Fruit fly (Drosophila melanogaster) whole organism, embryonic: ENCODE data around the gene usp.

Experiments used
- Asciz ChIP-seq: fragments of 200-800 bp; sonication (Bioruptor generic); optimal IDR thresholded peaks from 2 replicates; lab custom pipeline; 2017; ENCODE audit warnings: missing biosample characterization, mild to moderate bottlenecking, missing genetic modification characterization, missing genetic modification reagents
- Atf6 ChIP-seq: fragments of 200-800 bp; sonication (Bioruptor generic); IDR thresholded peaks from 2 replicates; pipeline ENCODE4 v1.3.6; 2022; ENCODE audit warnings: missing biosample characterization, missing genetic modification characterization
- BEAF-32 ChIP-seq: fragments of 200-800 bp; sonication (Bioruptor generic); optimal IDR thresholded peaks from 3 replicates; lab custom pipeline; 2017; ENCODE audit warnings: missing biosample characterization, missing genetic modification characterization, mild to moderate bottlenecking, moderate library complexity, missing genetic modification reagents
- CG10321 ChIP-seq: fragments of 200-800 bp; sonication (Bioruptor generic); IDR thresholded peaks from 2 replicates; pipeline ENCODE4 v1.3.6; 2022; ENCODE audit warnings: missing biosample characterization, missing genetic modification characterization
- CG11504 ChIP-seq: fragments of 200-800 bp; sonication (Bioruptor generic); optimal IDR thresholded peaks from 3 replicates; lab custom pipeline; 2019; ENCODE audit warnings: missing biosample characterization, mild to moderate bottlenecking, missing genetic modification characterization, moderate library complexity
- CG11696 ChIP-seq: fragments of 200-800 bp; sonication (Bioruptor generic); IDR thresholded peaks from 2 replicates; pipeline ENCODE4 v1.3.6; 2022; ENCODE audit warnings: missing biosample characterization, missing genetic modification characterization
- CG12104 ChIP-seq: fragments of 200-800 bp; sonication (Bioruptor generic); optimal IDR thresholded peaks from 3 replicates; lab custom pipeline; 2016; ENCODE audit warnings: missing biosample characterization, missing genetic modification characterization
- CG13296 ChIP-seq: fragments of 200-800 bp; sonication (Bioruptor generic); optimal IDR thresholded peaks from 3 replicates; lab custom pipeline; 2018; ENCODE audit warnings: missing biosample characterization, mild to moderate bottlenecking, missing genetic modification characterization
- CG15514 ChIP-seq: fragments of 200-800 bp; sonication (Bioruptor generic); optimal IDR thresholded peaks from 3 replicates; lab custom pipeline; 2017; ENCODE audit warnings: missing biosample characterization, missing genetic modification characterization, mild to moderate bottlenecking, moderate library complexity, missing genetic modification reagents
- CG42726 ChIP-seq: fragments of 200-800 bp; sonication (Bioruptor generic); IDR thresholded peaks from 2 replicates; pipeline ENCODE4 v1.3.6; 2022; ENCODE audit warnings: missing biosample characterization, missing genetic modification characterization; ENCODE audit not compliant: partially characterized antibody
- CG4617 ChIP-seq: fragments of 200-800 bp; sonication (Bioruptor generic); optimal IDR thresholded peaks from 3 replicates; lab custom pipeline; 2016; ENCODE audit warnings: missing biosample characterization, missing genetic modification characterization, borderline replicate concordance
- CG5953 ChIP-seq: fragments of 200-800 bp; sonication (Bioruptor generic); IDR thresholded peaks from 2 replicates; pipeline ENCODE4 v1.3.6; 2022; ENCODE audit warnings: missing biosample characterization, missing genetic modification characterization
- CG6175 ChIP-seq: fragments of 200-800 bp; sonication (Bioruptor generic); IDR thresholded peaks from 3 replicates; pipeline ENCODE4 v1.3.6; 2022; ENCODE audit warnings: missing biosample characterization, missing genetic modification characterization
- CG6813 ChIP-seq: fragments of 200-800 bp; sonication (Bioruptor generic); optimal IDR thresholded peaks from 2 replicates; lab custom pipeline; 2017; ENCODE audit warnings: missing biosample characterization, missing genetic modification characterization, mild to moderate bottlenecking, moderate library complexity, missing genetic modification reagents
- CG6854 ChIP-seq: fragments of 200-800 bp; sonication (Bioruptor generic); optimal IDR thresholded peaks from 3 replicates; lab custom pipeline; 2017; ENCODE audit warnings: missing biosample characterization, mild to moderate bottlenecking, missing genetic modification characterization
- CG7786 ChIP-seq: fragments of 200-800 bp; sonication (Bioruptor generic); optimal IDR thresholded peaks from 2 replicates; lab custom pipeline; 2016; ENCODE audit warnings: missing biosample characterization, missing genetic modification characterization
- CG7963 ChIP-seq: fragments of 200-800 bp; sonication (Bioruptor generic); IDR thresholded peaks from 3 replicates; pipeline ENCODE4 v1.3.6; 2022; ENCODE audit warnings: missing biosample characterization, missing genetic modification characterization; ENCODE audit not compliant: partially characterized antibody
- Camta ChIP-seq: fragments of 200-800 bp; sonication (Bioruptor generic); optimal IDR thresholded peaks from 2 replicates; lab custom pipeline; 2016; ENCODE audit warnings: missing biosample characterization, missing genetic modification characterization
- Chrac-16 ChIP-seq: fragments of 200-800 bp; sonication (Bioruptor generic); optimal IDR thresholded peaks from 3 replicates; lab custom pipeline; 2016; ENCODE audit warnings: missing biosample characterization, missing genetic modification characterization
- D ChIP-seq, 2 experiments: fragments of 200-800 bp in 1 of 2; fragments of >200 bp in 1 of 2; sonication (Bioruptor generic) in 1 of 2; optimal IDR thresholded peaks; 2 replicates in 1 of 2; 3 replicates in 1 of 2; lab custom pipeline; 2017; ENCODE audit warnings: mild to moderate bottlenecking in 1 of 2, missing biosample characterization in 1 of 2, missing genetic modification characterization in 1 of 2, missing genetic modification reagents in 1 of 2
- Dad ChIP-seq: fragments of 200-800 bp; sonication (Bioruptor generic); optimal IDR thresholded peaks from 3 replicates; lab custom pipeline; 2016; ENCODE audit warnings: missing biosample characterization, missing genetic modification characterization
- Dip2 ChIP-seq: fragments of 200-800 bp; sonication (Bioruptor generic); IDR thresholded peaks from 2 replicates; pipeline ENCODE4 v1.3.6; 2022; ENCODE audit warnings: missing biosample characterization, missing genetic modification characterization
- Drgx ChIP-seq: fragments of 200-800 bp; sonication (Bioruptor generic); IDR thresholded peaks from 2 replicates; pipeline ENCODE4 v1.3.6; 2022; ENCODE audit warnings: missing biosample characterization, missing genetic modification characterization
- Fer2 ChIP-seq: fragments of 200-800 bp; sonication (Bioruptor generic); optimal IDR thresholded peaks from 2 replicates; lab custom pipeline; 2018; ENCODE audit warnings: missing biosample characterization, mild to moderate bottlenecking, missing genetic modification characterization, moderate library complexity
- HmgZ ChIP-seq: fragments of 200-800 bp; sonication (Bioruptor generic); optimal IDR thresholded peaks from 2 replicates; lab custom pipeline; 2018; ENCODE audit warnings: missing biosample characterization, mild to moderate bottlenecking, missing genetic modification characterization
- Hr51 ChIP-seq, 2 experiments: fragments of 200-800 bp; sonication (Bioruptor generic); optimal IDR thresholded peaks; 2 replicates in 1 of 2; 3 replicates in 1 of 2; lab custom pipeline; 2016 to 2018; ENCODE audit warnings: missing biosample characterization in 2 of 2, missing genetic modification characterization in 2 of 2, mild to moderate bottlenecking in 1 of 2, moderate library complexity in 1 of 2
- Lpt ChIP-seq: fragments of >200 bp; optimal IDR thresholded peaks from 2 replicates; lab custom pipeline; 2018; ENCODE audit warnings: missing biosample characterization, missing genetic modification characterization
- MTF-1 ChIP-seq: fragments of 200-800 bp; sonication (Bioruptor generic); optimal IDR thresholded peaks from 2 replicates; lab custom pipeline; 2018; ENCODE audit warnings: missing biosample characterization, mild to moderate bottlenecking, missing genetic modification characterization, borderline replicate concordance
- NK7.1 ChIP-seq: fragments of 200-800 bp; sonication (Bioruptor generic); optimal IDR thresholded peaks from 3 replicates; lab custom pipeline; 2016; ENCODE audit warnings: missing biosample characterization, missing genetic modification characterization
- NfI ChIP-seq: fragments of 200-800 bp; sonication (Bioruptor generic); optimal IDR thresholded peaks from 3 replicates; lab custom pipeline; 2018; ENCODE audit warnings: missing biosample characterization, mild to moderate bottlenecking, missing genetic modification characterization, moderate library complexity
- Scr ChIP-seq: fragments of 200-800 bp; sonication (Bioruptor generic); IDR thresholded peaks from 2 replicates; pipeline ENCODE4 v1.3.6; 2022; ENCODE audit warnings: missing biosample characterization, missing genetic modification characterization; ENCODE audit not compliant: partially characterized antibody
- Taf1 ChIP-seq: fragments of 200-800 bp; sonication (Bioruptor generic); IDR thresholded peaks from 2 replicates; pipeline ENCODE4 v1.3.6; 2022; ENCODE audit warnings: missing biosample characterization, missing genetic modification characterization
- Xrp1 ChIP-seq: fragments of 200-800 bp; sonication (Bioruptor generic); IDR thresholded peaks from 2 replicates; pipeline ENCODE4 v1.3.6; 2022; ENCODE audit warnings: missing biosample characterization, missing genetic modification characterization
- abd-A ChIP-seq: fragments of 200-800 bp; sonication (Bioruptor generic); optimal IDR thresholded peaks from 3 replicates; lab custom pipeline; 2019; ENCODE audit warnings: missing biosample characterization, mild to moderate bottlenecking, missing genetic modification characterization, moderate library complexity
- bowl ChIP-seq: fragments of 200-800 bp; sonication (Bioruptor generic); IDR thresholded peaks from 2 replicates; pipeline ENCODE4 v1.3.6; 2022; ENCODE audit warnings: missing biosample characterization, missing genetic modification characterization
- cato ChIP-seq: fragments of 200-800 bp; sonication (Bioruptor generic); optimal IDR thresholded peaks from 2 replicates; lab custom pipeline; 2016; ENCODE audit warnings: missing biosample characterization, missing genetic modification characterization, borderline replicate concordance
- fd64A ChIP-seq: fragments of 200-800 bp; sonication (Bioruptor generic); optimal IDR thresholded peaks from 3 replicates; lab custom pipeline; 2018; ENCODE audit warnings: missing biosample characterization, mild to moderate bottlenecking, missing genetic modification characterization
- grn ChIP-seq: fragments of 200-800 bp; sonication (Bioruptor generic); optimal IDR thresholded peaks from 3 replicates; lab custom pipeline; 2017; ENCODE audit warnings: missing biosample characterization, missing genetic modification characterization
- klu ChIP-seq: fragments of 200-800 bp; sonication (Bioruptor generic); IDR thresholded peaks from 2 replicates; pipeline ENCODE4 v1.3.6; 2022; ENCODE audit warnings: missing biosample characterization, missing genetic modification characterization
- oc ChIP-seq: fragments of 200-800 bp; sonication (Bioruptor generic); optimal IDR thresholded peaks from 2 replicates; lab custom pipeline; 2018; ENCODE audit warnings: missing biosample characterization, mild to moderate bottlenecking, missing genetic modification characterization, moderate library complexity
- otp ChIP-seq: fragments of 200-800 bp; sonication (Bioruptor generic); IDR thresholded peaks from 3 replicates; pipeline ENCODE4, ENCODE4 v1.3.6; 2022; ENCODE audit warnings: missing biosample characterization, missing genetic modification characterization
- prd ChIP-seq, 3 experiments: fragments of >200 bp in 2 of 3; fragments of 200-800 bp in 1 of 3; sonication (Bioruptor generic) in 1 of 3; optimal IDR thresholded peaks in 2 of 3; IDR thresholded peaks in 1 of 3; 2 replicates in 2 of 3; 3 replicates in 1 of 3; pipeline versions ENCODE4 v1.3.6 to Lab custom; 2017 to 2022; ENCODE audit warnings: missing biosample characterization in 1 of 3, missing genetic modification characterization in 1 of 3
- seq ChIP-seq: fragments of 200-800 bp; sonication (Bioruptor generic); IDR thresholded peaks from 2 replicates; pipeline ENCODE4 v1.3.6; 2022; ENCODE audit warnings: missing biosample characterization, missing genetic modification characterization
- tna ChIP-seq: fragments of 200-800 bp; sonication (Bioruptor generic); IDR thresholded peaks from 2 replicates; pipeline ENCODE4 v1.3.6; 2022; ENCODE audit warnings: missing biosample characterization, missing genetic modification characterization; ENCODE audit not compliant: partially characterized antibody
- toy ChIP-seq: fragments of 200-800 bp; sonication (Bioruptor generic); IDR thresholded peaks from 2 replicates; pipeline ENCODE4 v1.3.6; 2022; ENCODE audit warnings: missing biosample characterization, missing genetic modification characterization
- wdn ChIP-seq: fragments of 200-800 bp; sonication (Bioruptor generic); IDR thresholded peaks from 2 replicates; pipeline ENCODE4 v1.3.6; 2022; ENCODE audit warnings: missing biosample characterization, missing genetic modification characterization
- wor ChIP-seq: fragments of 200-800 bp; sonication (Bioruptor generic); IDR thresholded peaks from 2 replicates; pipeline ENCODE4 v1.3.6; 2022; ENCODE audit warnings: missing biosample characterization, missing genetic modification characterization

The usp gene

DNA sequence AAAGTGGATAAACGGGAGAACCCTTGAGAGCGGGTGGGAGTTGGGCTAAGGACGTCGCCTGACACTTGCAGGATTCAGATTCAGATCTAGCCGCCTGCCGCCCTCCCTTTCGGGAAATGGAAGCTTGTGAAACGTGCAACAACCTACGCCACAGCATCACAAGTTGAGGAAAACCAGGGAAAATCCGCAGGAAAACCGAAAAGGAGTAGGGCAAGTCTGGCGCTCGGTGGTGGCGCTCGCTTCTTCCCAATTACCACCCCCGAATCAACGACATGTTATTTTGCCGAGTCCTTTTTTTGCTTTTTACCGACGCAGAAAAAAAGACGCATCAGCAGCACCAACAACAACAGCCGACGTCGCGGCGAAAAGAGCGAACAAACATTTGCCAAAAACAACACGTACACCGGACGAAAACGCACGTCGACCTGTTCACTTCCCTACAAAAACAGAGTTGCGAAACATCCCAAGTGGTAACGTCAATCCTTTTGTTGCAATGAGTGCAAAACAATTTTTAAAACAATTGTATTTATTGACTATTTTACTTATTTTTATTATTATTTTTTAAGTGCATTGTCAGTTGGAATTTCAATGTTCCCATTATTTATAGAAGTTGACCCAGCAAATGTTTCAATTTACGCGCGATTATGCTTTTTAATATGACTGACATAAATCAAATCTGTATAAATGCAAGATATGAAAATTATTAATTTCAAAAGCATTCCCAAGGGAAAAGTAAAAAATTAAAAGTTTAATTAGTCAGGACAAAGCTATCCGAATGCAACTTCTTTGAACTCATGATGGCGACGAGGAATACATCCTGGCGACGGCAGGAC lies 30.6 kb downstream of the usp start (continued):
- peak; percentile 24 for TF ChIP-seq Asciz (GFP tag; lab: Kevin White, UChicago)
- TF ChIP-seq D (optimal IDR thresholded peaks at IDR 0.05; lab: Kevin White, UChicago) = no peak
- TF ChIP-seq D (GFP tag; optimal IDR thresholded peaks at IDR 0.05; lab: Kevin White, UChicago) = peak; percentile 27
- TF ChIP-seq prd (optimal IDR thresholded peaks at IDR 0.05; lab: Kevin White, UChicago) = no peak
- peak; percentile 76 for TF ChIP-seq prd (GFP tag; IDR thresholded peaks at IDR 0.05; lab: Robert Waterston, UW)
- no peak for TF ChIP-seq CG11504 (tag; lab: Kevin White, UChicago)
- no peak for TF ChIP-seq CG42726 (GFP tag; lab: Robert Waterston, UW)
- no peak for TF ChIP-seq CG7963 (GFP tag; lab: Robert Waterston, UW)
- TF ChIP-seq wor (GFP tag; lab: Robert Waterston, UW) = peak; percentile 44; the same call in 1 of the 2 replicates
- peak; percentile 43; the same call in 1 of the 2 replicates for TF ChIP-seq CG5953 (GFP tag; lab: Robert Waterston, UW)
- TF ChIP-seq otp (GFP tag; lab: Robert Waterston, UW) = no peak
- peak; percentile 35 for TF ChIP-seq CG6854 (GFP tag; lab: Kevin White, UChicago)
- no peak for TF ChIP-seq Dad (GFP tag; lab: Kevin White, UChicago)
- TF ChIP-seq wdn (GFP tag; lab: Robert Waterston, UW) = no peak
- 0 out of 2 replicates have a peak, but pooled peaks have one; percentile 24 for TF ChIP-seq klu
- TF ChIP-seq CG10321 (GFP tag; lab: Robert Waterston, UW) = no peak
- peak; percentile 16 for TF ChIP-seq HmgZ
- peak; percentile 17 for TF ChIP-seq Chrac-16
- TF ChIP-seq CG15514 (GFP tag; lab: Kevin White, UChicago) = peak; percentile 13
- TF ChIP-seq abd-A (tag; lab: Kevin White, UChicago) = no peak
- no peak for TF ChIP-seq toy (GFP tag; lab: Robert Waterston, UW)
- TF ChIP-seq oc = no peak
- TF ChIP-seq bowl (GFP tag; lab: Robert Waterston, UW) = 0 out of 2 replicates have a peak, but pooled peaks have one; percentile 13
- TF ChIP-seq BEAF-32 (GFP tag; lab: Kevin White, UChicago) = no peak
- peak; percentile 48 for TF ChIP-seq CG12104 (GFP tag; lab: Kevin White, UChicago)
- TF ChIP-seq MTF-1 = no peak
- no peak for TF ChIP-seq fd64A (GFP tag; lab: Kevin White, UChicago)
- peak; percentile 68; the same call in 1 of the 2 replicates for TF ChIP-seq Xrp1 (GFP tag; lab: Robert Waterston, UW)
- TF ChIP-seq NfI (GFP tag; lab: Kevin White, UChicago) = peak; percentile 42
- no peak for TF ChIP-seq Dip2
- no peak for TF ChIP-seq Camta (GFP tag; lab: Kevin White, UChicago)
- TF ChIP-seq Hr51 (GFP tag; optimal IDR thresholded peaks at IDR 0.05; lab: Kevin White, UChicago) = peak in 1 of 2 experiments; percentile 51
- no peak for TF ChIP-seq CG7786 (GFP tag; lab: Kevin White, UChicago)
- no peak for TF ChIP-seq Fer2
- no peak for TF ChIP-seq Atf6 (GFP tag; lab: Robert Waterston, UW)
- peak; percentile 58; the same call in 1 of the 2 replicates for TF ChIP-seq seq
- TF ChIP-seq NK7.1 = no peak
- TF ChIP-seq Drgx (GFP tag; lab: Robert Waterston, UW) = peak; percentile 45
- TF ChIP-seq Taf1 = no peak
- no peak for TF ChIP-seq CG6813 (GFP tag; lab: Kevin White, UChicago)
- TF ChIP-seq Lpt = no peak
- TF ChIP-seq CG6175 (GFP tag; lab: Robert Waterston, UW) = no peak
- no peak for TF ChIP-seq grn
- TF ChIP-seq CG13296 (GFP tag; lab: Kevin White, UChicago) = no peak
- no peak for TF ChIP-seq cato (GFP tag; lab: Kevin White, UChicago)
- TF ChIP-seq tna = no peak
- no peak for TF ChIP-seq Scr
- no peak for TF ChIP-seq CG4617 (GFP tag; lab: Kevin White, UChicago)
- TF ChIP-seq CG11696 (GFP tag; lab: Robert Waterston, UW) = peak; percentile 40; the same call in 1 of the 2 replicates
